Worm (Caenorhabditis elegans): ENCODE data around the gene B0554.2.

ce11 chrV:428844-429243, 5.2 kb upstream of the B0554.2 start, which contains the start of gene B0554.4:
- TF ChIP-seq flt-1 (GFP tag; IDR thresholded peaks at IDR 0.05) (no peak), tab-1 (GFP tag; IDR thresholded peaks at IDR 0.05) (no peak)

Data from whole organism, midembryonic.